Worm (Caenorhabditis elegans) whole organism, early embryonic: ENCODE results near the gene Y119D3B.12.
A peak's percentile ranks its signal among the peaks of the same experiment; 100 is the strongest.

ENCODE experiments used
- B0310.2 ChIP-seq: sonication (generic microtip); optimal IDR thresholded peaks from 2 replicates; lab custom pipeline; 2016; ENCODE audit warnings: mild to moderate bottlenecking, missing genetic modification characterization, missing compliant biosample characterization
- F13C5.2 ChIP-seq: sonication (generic microtip); optimal IDR thresholded peaks from 2 replicates; lab custom pipeline; 2017; ENCODE audit warnings: mild to moderate bottlenecking, missing genetic modification characterization, inconsistent platforms, missing compliant biosample characterization
- aly-1 ChIP-seq: sonication (generic microtip); optimal IDR thresholded peaks from 2 replicates; lab custom pipeline; 2016; ENCODE audit warnings: missing genetic modification characterization, missing compliant biosample characterization
- ama-1 ChIP-seq: fragments of 150-350 bp; optimal IDR thresholded peaks from 2 replicates; lab custom pipeline; 2014
- ceh-13 ChIP-seq: fragments of 200-800 bp; sonication (Bioruptor generic); optimal IDR thresholded peaks from 2 replicates; lab custom pipeline; 2018; ENCODE audit warnings: mild to moderate bottlenecking, missing genetic modification characterization, missing compliant biosample characterization
- ceh-36 ChIP-seq: sonication (generic microtip); optimal IDR thresholded peaks from 2 replicates; lab custom pipeline; 2016; ENCODE audit warnings: missing genetic modification characterization, inconsistent platforms, missing compliant biosample characterization
- ets-7 ChIP-seq: sonication (generic microtip); optimal IDR thresholded peaks from 2 replicates; lab custom pipeline; 2016; ENCODE audit warnings: missing genotype, missing genetic modification characterization, missing compliant biosample characterization
- flt-1 ChIP-seq: fragments of 200-800 bp; sonication (Bioruptor generic); IDR thresholded peaks from 2 replicates; pipeline ENCODE4 v1.3.6; 2022; ENCODE audit warnings: missing genetic modification characterization, missing compliant biosample characterization
- hmbx-1 ChIP-seq: sonication (generic microtip); optimal IDR thresholded peaks from 2 replicates; lab custom pipeline; 2016; ENCODE audit warnings: mild to moderate bottlenecking, missing genetic modification characterization, missing compliant biosample characterization
- hmg-4 ChIP-seq: fragments of 200-800 bp; sonication (Bioruptor generic); optimal IDR thresholded peaks from 2 replicates; lab custom pipeline; 2018; ENCODE audit warnings: mild to moderate bottlenecking, missing genetic modification characterization, missing compliant biosample characterization
- hnd-1 ChIP-seq: sonication (generic microtip); optimal IDR thresholded peaks from 2 replicates; lab custom pipeline; 2016; ENCODE audit warnings: missing genetic modification characterization, missing compliant biosample characterization
- pes-1 ChIP-seq: fragments of 200-800 bp; sonication (Bioruptor generic); IDR thresholded peaks from 2 replicates; pipeline ENCODE4 v1.3.6; 2022; ENCODE audit warnings: missing genetic modification reagents, missing genetic modification characterization, missing compliant biosample characterization
- scrt-1 ChIP-seq: fragments of 200-800 bp; sonication (Bioruptor generic); IDR thresholded peaks from 2 replicates; pipeline ENCODE4 v1.3.6; 2022; ENCODE audit warnings: missing genetic modification characterization, missing compliant biosample characterization
- sea-1 ChIP-seq: fragments of 200-800 bp; sonication (Bioruptor generic); conservative IDR thresholded peaks from 2 replicates; pipeline ENCODE4 v1.3.6; 2022; ENCODE audit warnings: missing genetic modification characterization, missing compliant biosample characterization
- tbx-11 ChIP-seq: fragments of 200-800 bp; sonication (Bioruptor generic); IDR thresholded peaks from 2 replicates; pipeline ENCODE4 v1.3.6; 2022; ENCODE audit warnings: missing genetic modification characterization, missing compliant biosample characterization
- tbx-37 ChIP-seq: fragments of 200-800 bp; sonication (Bioruptor generic); conservative IDR thresholded peaks from 2 replicates; pipeline ENCODE4 v1.3.6; 2022; ENCODE audit warnings: missing genetic modification reagents, missing genetic modification characterization, missing compliant biosample characterization
- tra-4 ChIP-seq: sonication (generic microtip); optimal IDR thresholded peaks from 2 replicates; lab custom pipeline; 2017; ENCODE audit warnings: missing genetic modification characterization, missing compliant biosample characterization

Y119D3B.12 gene

ce11 chrIII:1201958-1202596, at the start of gene Y119D3B.12, which contains the start of gene mrpl-45:
TSS of gene Y119D3B.12 (plus strand) at chrIII:1202546.
TSS of gene mrpl-45 (minus strand) at chrIII:1202008.
- TF ChIP-seq ceh-36 (tag; lab: Kevin White, UChicago): no peak
- no peak for TF ChIP-seq ets-7 (tag; lab: Kevin White, UChicago)
- TF ChIP-seq pes-1 (GFP tag; lab: Robert Waterston, UW): peak; percentile 64; the same call in 1 of the 2 replicates
- no peak for TF ChIP-seq hnd-1 (tag; lab: Kevin White, UChicago)
- TF ChIP-seq F13C5.2 (tag; lab: Kevin White, UChicago): peak; percentile 69
- TF ChIP-seq flt-1 (GFP tag; lab: Robert Waterston, UW): 0 out of 2 replicates have a peak, but pooled peaks have one; percentile 49
- 0 out of 2 replicates have a peak, but pooled peaks have one; percentile 42 for TF ChIP-seq sea-1 (GFP tag; lab: Robert Waterston, UW)
- TF ChIP-seq ceh-13 (GFP tag; lab: Kevin White, UChicago): no peak
- TF ChIP-seq B0310.2 (tag; lab: Kevin White, UChicago): no peak
- TF ChIP-seq ama-1: no peak
- no peak for TF ChIP-seq tbx-37 (GFP tag; lab: Robert Waterston, UW)
- no peak for TF ChIP-seq aly-1 (tag; lab: Kevin White, UChicago)
- TF ChIP-seq hmbx-1 (tag; lab: Kevin White, UChicago): no peak
- TF ChIP-seq tbx-11: no peak
- no peak for TF ChIP-seq scrt-1
- TF ChIP-seq tra-4 (tag; lab: Kevin White, UChicago): no peak
- TF ChIP-seq hmg-4: peak; percentile 8

- TF ChIP-seq flt-1 (GFP tag; lab: Robert Waterston, UW) (no peak), hmg-4 (peak; percentile 4), tbx-11 (no peak), hnd-1 (tag; lab: Kevin White, UChicago) (no peak), tra-4 (tag; lab: Kevin White, UChicago) (no peak), hmbx-1 (tag; lab: Kevin White, UChicago) (no peak), aly-1 (tag; lab: Kevin White, UChicago) (no peak), scrt-1 (no peak), B0310.2 (tag; lab: Kevin White, UChicago) (no peak), tbx-37 (GFP tag; lab: Robert Waterston, UW) (no peak), ets-7 (tag; lab: Kevin White, UChicago) (no peak), sea-1 (GFP tag; lab: Robert Waterston, UW) (0 out of 2 replicates have a peak, but pooled peaks have one; percentile 41), F13C5.2 (tag; lab: Kevin White, UChicago) (no peak), ceh-13 (GFP tag; lab: Kevin White, UChicago) (no peak), pes-1 (GFP tag; lab: Robert Waterston, UW) (no peak), ama-1 (no peak)
Observed at ce11 chrIII:1161946-1162345, 40.4 kb upstream of the Y119D3B.12 start.

DNA sequence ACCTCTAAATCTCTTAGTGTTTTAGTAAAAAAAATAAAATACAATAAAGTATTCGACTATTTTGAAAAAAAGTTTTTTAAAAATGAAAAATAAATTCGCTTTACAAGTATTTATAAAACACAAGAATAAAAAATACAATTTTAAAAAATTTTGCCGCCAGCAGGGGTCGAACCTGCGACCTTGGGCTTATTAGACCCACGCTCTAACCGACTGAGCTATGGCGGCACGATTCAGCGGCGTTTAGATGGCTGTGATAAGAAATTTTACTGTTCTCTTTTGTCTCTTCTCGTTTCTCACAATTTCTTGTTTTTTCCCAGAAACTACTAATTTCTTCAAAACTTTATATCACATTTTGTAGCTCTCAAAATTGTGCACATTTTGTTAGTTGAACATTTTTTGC, 39.1 kb upstream of the Y119D3B.12 start:
- TF ChIP-seq pes-1 (GFP tag; lab: Robert Waterston, UW) (no peak), hmbx-1 (tag; lab: Kevin White, UChicago) (no peak), flt-1 (GFP tag; lab: Robert Waterston, UW) (no peak), hnd-1 (tag; lab: Kevin White, UChicago) (no peak), hmg-4 (no peak), F13C5.2 (tag; lab: Kevin White, UChicago) (no peak), tbx-37 (GFP tag; lab: Robert Waterston, UW) (no peak), aly-1 (tag; lab: Kevin White, UChicago) (no peak), ets-7 (tag; lab: Kevin White, UChicago) (no peak), ama-1 (no peak), ceh-36 (tag; lab: Kevin White, UChicago) (no peak), tra-4 (tag; lab: Kevin White, UChicago) (no peak), ceh-13 (GFP tag; lab: Kevin White, UChicago) (no peak), B0310.2 (tag; lab: Kevin White, UChicago) (no peak), scrt-1 (no peak)

ce11 chrIII:1164668-1165067, 37.7 kb upstream of the Y119D3B.12 start:
- TF ChIP-seq pes-1 (GFP tag; lab: Robert Waterston, UW): 0 out of 2 replicates have a peak, but pooled peaks have one; percentile 19
- TF ChIP-seq tbx-37 (GFP tag; lab: Robert Waterston, UW): no peak

DNA sequence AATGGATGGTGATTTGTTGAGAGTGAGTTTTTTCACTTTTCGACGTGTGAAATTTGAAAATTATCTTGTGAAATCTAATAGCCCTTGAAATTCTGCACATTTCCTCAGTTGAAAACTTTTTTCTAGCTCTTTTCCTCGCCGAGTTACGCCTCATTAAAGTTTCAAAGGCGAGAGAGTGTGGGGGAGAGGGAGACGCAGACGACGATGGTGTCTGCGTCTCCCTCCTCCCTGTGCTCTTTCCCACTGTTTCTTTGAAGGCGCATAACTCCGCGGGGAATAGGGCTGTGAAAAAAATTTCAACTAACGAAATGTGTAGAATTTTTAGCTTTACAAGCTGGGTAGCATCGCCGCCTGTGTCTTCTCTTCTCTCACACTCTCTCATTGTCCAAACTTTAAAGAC, 36.0 kb upstream of the Y119D3B.12 start:
- TF ChIP-seq scrt-1: no peak

- peak; percentile 86 for TF ChIP-seq ceh-36 (tag; lab: Kevin White, UChicago)
- TF ChIP-seq scrt-1: no peak
Observed at ce11 chrIII:1169622-1170021, 32.7 kb upstream of the Y119D3B.12 start.

- no peak for TF ChIP-seq hnd-1 (tag; lab: Kevin White, UChicago)
- no peak for TF ChIP-seq sea-1 (GFP tag; lab: Robert Waterston, UW)
- no peak for TF ChIP-seq B0310.2 (tag; lab: Kevin White, UChicago)
- no peak for TF ChIP-seq F13C5.2 (tag; lab: Kevin White, UChicago)
- TF ChIP-seq tbx-37 (GFP tag; lab: Robert Waterston, UW): no peak
Observed at ce11 chrIII:1173331-1173730, 29.0 kb upstream of the Y119D3B.12 start.

ce11 chrIII:1176080-1176608, 26.2 kb upstream of the Y119D3B.12 start, which contains the start of gene eak-3:
TSS of gene eak-3 (minus strand) at chrIII:1176558.
- TF ChIP-seq tra-4 (tag; lab: Kevin White, UChicago): no peak
- no peak for TF ChIP-seq ets-7 (tag; lab: Kevin White, UChicago)
- TF ChIP-seq tbx-11: no peak
- no peak for TF ChIP-seq hnd-1 (tag; lab: Kevin White, UChicago)
- no peak for TF ChIP-seq tbx-37 (GFP tag; lab: Robert Waterston, UW)
